Worm (Caenorhabditis elegans): Measurements from ENCODE around the gene F10A3.11.

F10A3.11 gene

DNA sequence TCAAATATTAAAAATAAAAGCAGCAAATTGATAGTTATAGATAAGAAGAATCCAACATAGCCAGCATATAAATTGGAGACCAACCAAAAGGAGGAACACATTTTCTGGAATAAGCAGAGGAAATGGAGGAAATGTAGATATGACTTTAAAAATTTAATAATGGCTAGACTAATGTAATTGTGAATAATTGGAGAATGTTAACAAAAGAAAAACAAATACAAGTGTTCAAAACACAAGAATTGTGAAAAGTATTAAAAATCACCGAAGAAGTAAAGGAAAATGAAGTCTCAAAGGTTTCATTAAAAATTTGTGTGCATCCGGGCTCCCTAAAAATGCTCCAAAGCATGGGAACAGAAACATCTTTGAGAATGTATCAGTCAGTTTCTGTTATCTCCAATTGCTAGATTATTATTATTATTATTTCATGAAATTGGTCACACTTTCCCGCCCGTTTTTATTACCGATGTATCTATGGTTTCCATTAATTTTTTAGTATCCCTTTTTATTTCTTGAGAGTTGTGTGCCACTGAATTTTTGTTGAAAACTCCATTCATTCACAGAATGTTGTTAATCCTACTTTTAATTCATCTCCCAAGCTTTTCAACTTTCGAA is at the start of gene F10A3.11, which contains the start of gene str-109:
F10A3.11 (plus strand) TSS at position 562 of the 612 bp plus-strand sequence.
str-109 (minus strand) TSS at position 101 of the 612 bp plus-strand sequence.
- no peak for TF ChIP-seq tab-1 (GFP tag; IDR thresholded peaks at IDR 0.05)
- TF ChIP-seq ztf-23 (GFP tag; IDR thresholded peaks at IDR 0.05) = no peak
- TF ChIP-seq ref-1 (GFP tag; conservative IDR thresholded peaks at IDR 0.05) = no peak
- TF ChIP-seq T22C8.4 (GFP tag; IDR thresholded peaks at IDR 0.05) = no peak
- TF ChIP-seq med-1 (GFP tag; optimal IDR thresholded peaks at IDR 0.05; ENCODE audit: insufficient read depth) = no peak
- TF ChIP-seq klf-2 (GFP tag; conservative IDR thresholded peaks at IDR 0.05) = no peak

DNA sequence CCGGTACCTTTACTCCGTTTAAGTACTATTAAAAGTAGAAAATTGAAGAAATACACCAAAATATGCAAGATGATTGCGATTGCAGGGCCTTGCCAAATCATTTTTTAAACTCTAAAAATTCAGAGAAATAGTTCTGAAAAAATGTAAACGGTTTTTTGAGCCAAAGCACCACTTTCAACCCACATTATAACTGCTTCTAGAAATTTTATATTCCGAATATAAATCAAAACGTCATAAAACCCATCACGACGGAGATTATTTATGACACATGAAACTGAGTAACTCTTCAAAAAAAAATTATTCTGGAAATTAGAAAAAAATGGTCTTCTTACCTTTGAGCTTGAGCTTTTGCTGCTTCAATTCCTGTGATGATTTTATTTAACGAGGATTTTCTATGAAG is 48.2 kb upstream of the F10A3.11 start, which contains the start of gene srxa-16:
srxa-16 (minus strand) TSS at position 101 of the 400 bp plus-strand sequence.
- TF ChIP-seq ztf-29 (GFP tag; IDR thresholded peaks at IDR 0.05) (no peak), klf-2 (GFP tag; conservative IDR thresholded peaks at IDR 0.05) (no peak), flt-1 (GFP tag; IDR thresholded peaks at IDR 0.05) (no peak), med-1 (GFP tag; optimal IDR thresholded peaks at IDR 0.05; ENCODE audit: insufficient read depth) (no peak), tab-1 (GFP tag; IDR thresholded peaks at IDR 0.05) (no peak), T22C8.4 (GFP tag; IDR thresholded peaks at IDR 0.05) (no peak), cog-1 (tag; optimal IDR thresholded peaks at IDR 0.05) (no peak), ref-1 (GFP tag; conservative IDR thresholded peaks at IDR 0.05) (no peak), ztf-23 (GFP tag; IDR thresholded peaks at IDR 0.05) (no peak)

DNA sequence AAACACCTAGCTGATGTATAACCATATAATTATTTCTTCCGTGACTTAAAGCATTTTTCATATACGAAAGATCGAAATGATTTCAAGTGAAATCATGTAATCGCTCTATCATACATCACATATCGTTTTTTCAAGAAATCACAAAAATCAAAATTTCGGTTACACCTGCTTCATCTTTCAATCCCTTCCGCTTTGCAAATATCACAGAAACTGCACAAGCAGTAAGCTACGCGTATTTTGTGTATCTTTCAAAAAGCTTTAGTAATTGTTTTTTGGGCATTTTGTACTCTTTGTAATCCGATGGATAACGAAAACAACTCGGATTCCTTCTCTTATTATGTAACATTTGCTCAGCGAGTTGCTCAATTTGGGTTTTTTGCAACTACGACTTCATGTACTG is 47.1 kb upstream of the F10A3.11 start, which contains the start of gene str-25:
str-25 (plus strand) TSS at position 301 of the 400 bp plus-strand sequence.
- no peak for TF ChIP-seq klf-2 (GFP tag; conservative IDR thresholded peaks at IDR 0.05)
- TF ChIP-seq ztf-23 (GFP tag; IDR thresholded peaks at IDR 0.05) = no peak
- TF ChIP-seq cog-1 (tag; optimal IDR thresholded peaks at IDR 0.05) = no peak
- TF ChIP-seq ztf-29 (GFP tag; IDR thresholded peaks at IDR 0.05) = no peak
- TF ChIP-seq ref-1 (GFP tag; conservative IDR thresholded peaks at IDR 0.05) = no peak
- TF ChIP-seq tab-1 (GFP tag; IDR thresholded peaks at IDR 0.05) = no peak
- no peak for TF ChIP-seq T22C8.4 (GFP tag; IDR thresholded peaks at IDR 0.05)
- TF ChIP-seq flt-1 (GFP tag; IDR thresholded peaks at IDR 0.05) = no peak

DNA sequence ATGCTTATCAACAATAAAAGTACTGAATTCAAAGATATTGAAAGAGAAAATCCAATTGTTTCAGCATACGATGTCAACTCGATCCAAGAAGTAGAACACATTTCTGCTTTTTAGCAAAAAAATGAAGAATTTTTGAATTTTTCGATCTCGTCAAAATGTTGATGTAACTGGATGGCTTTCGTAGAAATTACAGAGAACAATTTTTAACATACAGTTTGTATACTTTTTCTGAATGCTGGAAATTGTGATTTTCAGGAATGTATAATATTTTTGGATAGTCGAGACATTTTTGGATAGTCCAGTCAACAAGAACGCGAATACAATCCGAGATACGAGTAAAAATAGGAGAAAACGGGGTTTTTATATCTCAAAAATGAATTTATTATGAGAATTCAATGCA is 43.9 kb upstream of the F10A3.11 start, which contains the start of gene str-103:
str-103 (minus strand) TSS at position 101 of the 400 bp plus-strand sequence.
- TF ChIP-seq ref-1 (GFP tag; conservative IDR thresholded peaks at IDR 0.05) (no peak), ztf-23 (GFP tag; IDR thresholded peaks at IDR 0.05) (no peak), T22C8.4 (GFP tag; IDR thresholded peaks at IDR 0.05) (no peak), cog-1 (tag; optimal IDR thresholded peaks at IDR 0.05) (no peak), ztf-29 (GFP tag; IDR thresholded peaks at IDR 0.05) (no peak), med-1 (GFP tag; optimal IDR thresholded peaks at IDR 0.05; ENCODE audit: insufficient read depth) (no peak), flt-1 (GFP tag; IDR thresholded peaks at IDR 0.05) (no peak), tab-1 (GFP tag; IDR thresholded peaks at IDR 0.05) (no peak)

DNA sequence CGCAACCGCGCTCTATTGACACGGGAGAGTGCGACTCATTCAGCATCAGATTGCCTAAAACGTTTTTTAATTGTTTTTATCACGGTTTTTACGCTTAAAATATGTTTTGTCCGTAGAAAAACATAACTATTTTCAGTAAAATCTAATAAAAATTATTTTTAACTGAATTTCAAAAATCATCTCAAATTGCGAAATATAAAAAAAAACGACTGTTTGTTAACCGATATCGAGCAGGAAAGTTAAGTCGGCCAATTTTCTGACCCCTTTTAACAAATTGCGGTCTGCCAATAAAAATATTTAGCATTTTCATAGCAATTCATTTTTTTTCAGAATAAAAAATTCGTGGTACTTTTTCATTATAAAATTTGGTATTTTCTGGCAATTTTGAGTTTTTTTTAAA is 42.0 kb upstream of the F10A3.11 start:
- TF ChIP-seq tab-1 (GFP tag; IDR thresholded peaks at IDR 0.05) (no peak), ref-1 (GFP tag; conservative IDR thresholded peaks at IDR 0.05) (no peak), T22C8.4 (GFP tag; IDR thresholded peaks at IDR 0.05) (no peak), flt-1 (GFP tag; IDR thresholded peaks at IDR 0.05) (no peak), med-1 (GFP tag; optimal IDR thresholded peaks at IDR 0.05; ENCODE audit: insufficient read depth) (no peak), klf-2 (GFP tag; conservative IDR thresholded peaks at IDR 0.05) (no peak)

DNA sequence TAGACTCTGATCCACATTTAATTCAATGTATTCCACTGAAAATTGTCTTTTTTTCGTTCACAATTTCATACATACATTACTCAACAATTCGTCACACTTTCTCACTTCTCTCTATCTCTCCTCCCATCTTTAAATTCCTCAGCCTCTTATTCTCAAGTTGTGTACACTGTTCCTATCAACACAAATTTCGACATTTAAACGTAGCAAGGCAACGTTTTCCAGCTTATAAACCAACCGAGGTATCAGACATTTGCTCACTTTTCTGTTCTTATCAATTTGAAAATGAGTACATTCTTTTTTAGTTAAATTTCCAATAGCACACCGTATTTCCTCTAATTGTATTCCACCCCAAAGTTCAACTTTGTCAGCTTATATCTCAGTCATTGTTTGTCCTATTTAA is 41.6 kb upstream of the F10A3.11 start, which contains the start of gene skr-3:
skr-3 (plus strand) TSS at position 163 of the 400 bp plus-strand sequence.
- TF ChIP-seq klf-2 (GFP tag; conservative IDR thresholded peaks at IDR 0.05) (no peak), ref-1 (GFP tag; conservative IDR thresholded peaks at IDR 0.05) (no peak), ztf-29 (GFP tag; IDR thresholded peaks at IDR 0.05) (no peak), ztf-23 (GFP tag; IDR thresholded peaks at IDR 0.05) (no peak), cog-1 (tag; optimal IDR thresholded peaks at IDR 0.05) (no peak), flt-1 (GFP tag; IDR thresholded peaks at IDR 0.05) (no peak), T22C8.4 (GFP tag; IDR thresholded peaks at IDR 0.05) (no peak), med-1 (GFP tag; optimal IDR thresholded peaks at IDR 0.05; ENCODE audit: insufficient read depth) (no peak), tab-1 (GFP tag; IDR thresholded peaks at IDR 0.05) (no peak)

DNA sequence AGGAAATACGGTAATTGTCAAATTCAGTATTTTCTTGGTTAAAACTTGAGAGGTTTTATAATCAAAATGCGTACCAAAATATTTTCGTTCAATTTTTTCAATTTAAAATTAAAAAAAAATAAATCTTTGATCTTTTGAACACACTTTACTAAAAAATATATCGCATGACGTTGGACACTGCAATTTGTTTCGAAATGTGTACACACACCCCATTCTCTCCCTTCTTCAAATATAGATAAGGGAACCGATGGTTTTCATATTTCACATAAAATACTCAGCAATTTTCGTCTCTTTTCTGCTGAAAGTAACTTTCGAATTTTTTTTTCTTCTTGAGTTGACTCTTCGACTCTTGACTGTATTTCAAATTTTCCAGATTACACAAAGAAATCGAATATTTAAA is 41.0 kb upstream of the F10A3.11 start:
- TF ChIP-seq med-1 (GFP tag; optimal IDR thresholded peaks at IDR 0.05; ENCODE audit: insufficient read depth) = no peak
- TF ChIP-seq cog-1 (tag; optimal IDR thresholded peaks at IDR 0.05) = no peak

DNA sequence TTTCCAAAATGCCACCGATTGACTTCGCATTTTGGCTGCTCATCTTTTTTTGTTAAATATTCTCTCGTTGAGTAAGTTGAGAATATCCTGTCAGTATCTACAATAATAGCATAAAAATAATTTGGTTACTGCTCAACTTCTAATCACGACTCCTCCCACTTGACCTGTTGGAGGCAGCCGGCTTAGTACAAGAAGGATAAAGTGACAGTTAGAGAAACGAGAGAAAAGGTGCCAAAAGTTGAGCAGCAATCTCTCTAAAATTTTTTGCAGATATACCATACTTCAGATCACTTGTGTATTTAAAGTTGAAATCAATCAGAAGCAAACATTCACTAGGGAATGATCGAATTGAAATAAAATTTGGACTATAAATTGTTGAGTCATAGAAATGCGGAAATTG is 37.7 kb upstream of the F10A3.11 start, which contains the start of gene nhr-111:
nhr-111 (minus strand) TSS at position 101 of the 400 bp plus-strand sequence.
- TF ChIP-seq flt-1 (GFP tag; IDR thresholded peaks at IDR 0.05) (no peak), T22C8.4 (GFP tag; IDR thresholded peaks at IDR 0.05) (no peak), med-1 (GFP tag; optimal IDR thresholded peaks at IDR 0.05; ENCODE audit: insufficient read depth) (no peak), ref-1 (GFP tag; conservative IDR thresholded peaks at IDR 0.05) (no peak), tab-1 (GFP tag; IDR thresholded peaks at IDR 0.05) (no peak), ztf-29 (GFP tag; IDR thresholded peaks at IDR 0.05) (no peak), klf-2 (GFP tag; conservative IDR thresholded peaks at IDR 0.05) (no peak), cog-1 (tag; optimal IDR thresholded peaks at IDR 0.05) (no peak), ztf-23 (GFP tag; IDR thresholded peaks at IDR 0.05) (no peak)

DNA sequence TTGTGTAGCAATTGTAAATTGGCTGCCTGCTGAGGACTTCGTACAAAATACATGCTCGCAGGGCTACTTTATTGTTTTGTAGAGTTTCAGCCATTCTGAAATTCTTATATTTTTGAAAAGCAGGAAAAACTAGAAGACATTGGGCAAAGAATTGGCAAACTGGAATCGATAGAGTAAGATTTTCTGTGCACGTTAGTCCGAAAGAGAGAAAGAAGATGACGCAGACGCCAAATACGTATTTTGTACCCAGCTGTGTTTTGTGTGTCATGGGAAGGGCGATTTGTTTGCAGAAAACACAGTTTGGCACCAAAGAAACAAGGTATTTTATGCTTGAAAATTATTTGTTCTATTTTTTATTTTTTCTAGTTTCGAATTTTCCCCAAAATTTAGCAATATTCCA is 35.1 kb upstream of the F10A3.11 start, which contains the start of gene fbxa-143:
fbxa-143 (minus strand) TSS at position 101 of the 400 bp plus-strand sequence.
- TF ChIP-seq T22C8.4 (GFP tag; IDR thresholded peaks at IDR 0.05) = no peak
- no peak for TF ChIP-seq ztf-23 (GFP tag; IDR thresholded peaks at IDR 0.05)
- TF ChIP-seq ztf-29 (GFP tag; IDR thresholded peaks at IDR 0.05) = no peak
- no peak for TF ChIP-seq ref-1 (GFP tag; conservative IDR thresholded peaks at IDR 0.05)
- no peak for TF ChIP-seq flt-1 (GFP tag; IDR thresholded peaks at IDR 0.05)
- TF ChIP-seq klf-2 (GFP tag; conservative IDR thresholded peaks at IDR 0.05) = no peak
- no peak for TF ChIP-seq med-1 (GFP tag; optimal IDR thresholded peaks at IDR 0.05; ENCODE audit: insufficient read depth)
- TF ChIP-seq tab-1 (GFP tag; IDR thresholded peaks at IDR 0.05) = no peak
- no peak for TF ChIP-seq cog-1 (tag; optimal IDR thresholded peaks at IDR 0.05)

DNA sequence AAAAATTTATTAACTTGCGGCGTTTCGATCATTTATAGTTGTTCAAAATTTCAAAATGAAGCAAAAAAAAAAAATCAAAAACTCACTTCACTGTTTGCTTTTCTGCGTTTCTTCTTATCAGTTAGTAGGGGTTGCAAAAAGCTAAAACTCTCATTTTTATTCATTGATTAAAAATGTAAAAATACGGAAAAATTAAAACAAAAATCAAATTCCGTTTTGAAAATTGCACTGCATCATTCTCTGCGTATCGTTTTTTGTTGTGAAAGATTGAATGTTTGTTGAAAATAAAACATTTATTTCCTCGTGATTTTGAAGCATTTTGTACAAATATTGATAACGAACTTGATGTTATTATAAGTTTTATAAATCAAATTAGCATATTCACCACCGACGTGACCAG is 33.4 kb upstream of the F10A3.11 start:
- no peak for TF ChIP-seq T22C8.4 (GFP tag; IDR thresholded peaks at IDR 0.05)
- no peak for TF ChIP-seq med-1 (GFP tag; optimal IDR thresholded peaks at IDR 0.05; ENCODE audit: insufficient read depth)
- TF ChIP-seq flt-1 (GFP tag; IDR thresholded peaks at IDR 0.05) = no peak
- no peak for TF ChIP-seq ztf-29 (GFP tag; IDR thresholded peaks at IDR 0.05)
- no peak for TF ChIP-seq ztf-23 (GFP tag; IDR thresholded peaks at IDR 0.05)
- no peak for TF ChIP-seq klf-2 (GFP tag; conservative IDR thresholded peaks at IDR 0.05)
- TF ChIP-seq ref-1 (GFP tag; conservative IDR thresholded peaks at IDR 0.05) = no peak
- no peak for TF ChIP-seq tab-1 (GFP tag; IDR thresholded peaks at IDR 0.05)
- TF ChIP-seq cog-1 (tag; optimal IDR thresholded peaks at IDR 0.05) = no peak

All from whole organism, midembryonic.